Fruit fly (Drosophila melanogaster): ENCODE measurements around the gene CG15824.

Gene CG15824

dm6 chr2L:850727-851257, 34.1 kb downstream of the CG15824 start, which contains the start of gene drongo (continued):
- peak; percentile 36 for TF ChIP-seq CG7987 (GFP tag; optimal IDR thresholded peaks at IDR 0.05)
- no peak for TF ChIP-seq CG10321 (GFP tag; IDR thresholded peaks at IDR 0.05)
- TF ChIP-seq CG17829 (tag; optimal IDR thresholded peaks at IDR 0.05) = peak; percentile 58
- TF ChIP-seq CG3847 (GFP tag; IDR thresholded peaks at IDR 0.05) = peak; percentile 33; the same call in 1 of the 2 replicates
- no peak for TF ChIP-seq cas (GFP tag; IDR thresholded peaks at IDR 0.05)
- no peak for TF ChIP-seq Bdp1 (GFP tag; optimal IDR thresholded peaks at IDR 0.05)
- TF ChIP-seq ab (GFP tag; optimal IDR thresholded peaks at IDR 0.05) = no peak
- TF ChIP-seq CG13287 (GFP tag; IDR thresholded peaks at IDR 0.05; ENCODE audit: partially characterized antibody) = peak; percentile 53; the same call in 1 of the 2 replicates
- TF ChIP-seq Dref (GFP tag; IDR thresholded peaks at IDR 0.05) = peak; percentile 95
- TF ChIP-seq crol (GFP tag; IDR thresholded peaks at IDR 0.05) = peak; percentile 46; the same call in 1 of the 2 replicates
- TF ChIP-seq CG34224 (GFP tag; IDR thresholded peaks at IDR 0.05; ENCODE audit: partially characterized antibody) = peak; percentile 31; the same call in 2 of the 3 replicates
- no peak for TF ChIP-seq Dip2 (GFP tag; IDR thresholded peaks at IDR 0.05)
- TF ChIP-seq NfI (GFP tag; optimal IDR thresholded peaks at IDR 0.05) = peak; percentile 34
- TF ChIP-seq CG14441 (GFP tag; IDR thresholded peaks at IDR 0.05) = peak; percentile 32; the same call in 1 of the 2 replicates
- TF ChIP-seq CG18011 (GFP tag; optimal IDR thresholded peaks at IDR 0.05) = no peak
- no peak for TF ChIP-seq slp2 (GFP tag; optimal IDR thresholded peaks at IDR 0.05)
- peak; percentile 34; the same call in 1 of the 2 replicates for TF ChIP-seq Atf6 (GFP tag; IDR thresholded peaks at IDR 0.05)
- no peak for TF ChIP-seq lola (GFP tag; optimal IDR thresholded peaks at IDR 0.05)
- TF ChIP-seq CG10565 (GFP tag; optimal IDR thresholded peaks at IDR 0.05) = no peak
- no peak for TF ChIP-seq bigmax (GFP tag; optimal IDR thresholded peaks at IDR 0.05)
- TF ChIP-seq gsb (GFP tag; IDR thresholded peaks at IDR 0.05) = no peak
- TF ChIP-seq CG7271 (tag; optimal IDR thresholded peaks at IDR 0.05) = no peak
- peak; percentile 58; the same call in 1 of the 2 replicates for TF ChIP-seq amos (GFP tag; IDR thresholded peaks at IDR 0.05; ENCODE audit: partially characterized antibody)
- TF ChIP-seq ara (GFP tag; IDR thresholded peaks at IDR 0.05) = no peak
- TF ChIP-seq CG6683 (GFP tag; optimal IDR thresholded peaks at IDR 0.05) = no peak
- no peak for TF ChIP-seq org-1 (GFP tag; optimal IDR thresholded peaks at IDR 0.05)
- TF ChIP-seq slou (GFP tag; optimal IDR thresholded peaks at IDR 0.05) = no peak
- no peak for TF ChIP-seq Abd-B (GFP tag; optimal IDR thresholded peaks at IDR 0.05)
- TF ChIP-seq ap (GFP tag; IDR thresholded peaks at IDR 0.05) = no peak
- TF ChIP-seq Blimp-1 (GFP tag; optimal IDR thresholded peaks at IDR 0.05) = no peak
- peak; percentile 7 for TF ChIP-seq bcd (GFP tag; optimal IDR thresholded peaks at IDR 0.05)
- no peak for TF ChIP-seq emc (GFP tag; optimal IDR thresholded peaks at IDR 0.05)
- no peak for TF ChIP-seq Mes4 (GFP tag; optimal IDR thresholded peaks at IDR 0.05)
- TF ChIP-seq Dfd (GFP tag; optimal IDR thresholded peaks at IDR 0.05) = no peak
- peak in 1 of 3 experiments; percentile 79 for TF ChIP-seq Stat92E (GFP tag; optimal IDR thresholded peaks at IDR 0.05)
- TF ChIP-seq psq (GFP tag; optimal IDR thresholded peaks at IDR 0.05) = peak; percentile 34
- TF ChIP-seq fd64A (GFP tag; optimal IDR thresholded peaks at IDR 0.05) = peak; percentile 45
- TF ChIP-seq tio (GFP tag; optimal IDR thresholded peaks at IDR 0.05) = no peak
- TF ChIP-seq Eip74EF (GFP tag; optimal IDR thresholded peaks at IDR 0.05) = peak in 1 of 2 experiments; percentile 10
- peak; percentile 16 for TF ChIP-seq CG1529 (GFP tag; optimal IDR thresholded peaks at IDR 0.05)
- TF ChIP-seq CG7786 (GFP tag; optimal IDR thresholded peaks at IDR 0.05) = no peak
- no peak for TF ChIP-seq CG4730 (GFP tag; IDR thresholded peaks at IDR 0.05)
- TF ChIP-seq mam (GFP tag; optimal IDR thresholded peaks at IDR 0.05) = no peak
- no peak for TF ChIP-seq wor (GFP tag; IDR thresholded peaks at IDR 0.05)
- TF ChIP-seq salm (tag; optimal IDR thresholded peaks at IDR 0.05) = peak; percentile 67
- peak; percentile 37 for TF ChIP-seq pho (GFP tag; optimal IDR thresholded peaks at IDR 0.05)
- no peak for TF ChIP-seq CG31388 (GFP tag; optimal IDR thresholded peaks at IDR 0.05)
- peak; percentile 28 for TF ChIP-seq CG5180 (GFP tag; optimal IDR thresholded peaks at IDR 0.05)
- no peak for TF ChIP-seq corto (GFP tag; optimal IDR thresholded peaks at IDR 0.05)
